Fruit fly (Drosophila melanogaster) whole organism, pupa: ENCODE data around the gene CG31789.
A peak's percentile ranks its signal among the peaks of the same experiment; 100 is the strongest.

ENCODE experiments used
- CG10348 ChIP-seq: fragments of 200-800 bp; sonication (Bioruptor generic); IDR thresholded peaks from 2 replicates; pipeline ENCODE4 v1.3.6; 2022; ENCODE audit warnings: missing biosample characterization, missing genetic modification characterization
- CG12605 ChIP-seq: fragments of 200-800 bp; sonication (Bioruptor generic); IDR thresholded peaks from 2 replicates; pipeline ENCODE4 v1.3.6; 2022; ENCODE audit warnings: missing biosample characterization, missing genetic modification characterization
- CG13204 ChIP-seq: fragments of 200-800 bp; sonication (Bioruptor generic); optimal IDR thresholded peaks from 2 replicates; lab custom pipeline; 2018; ENCODE audit warnings: missing biosample characterization, mild to moderate bottlenecking, missing genetic modification characterization, moderate library complexity
- CG14655 ChIP-seq: fragments of 200-800 bp; sonication (Bioruptor generic); optimal IDR thresholded peaks from 3 replicates; lab custom pipeline; 2017; ENCODE audit warnings: mild to moderate bottlenecking, missing biosample characterization, missing genetic modification reagents, missing genetic modification characterization
- CG15710 ChIP-seq: fragments of 200-800 bp; sonication (Bioruptor generic); optimal IDR thresholded peaks from 2 replicates; lab custom pipeline; 2018; ENCODE audit warnings: missing biosample characterization, mild to moderate bottlenecking, missing genetic modification characterization, moderate library complexity
- CG17806 ChIP-seq: fragments of 200-800 bp; sonication (Bioruptor generic); optimal IDR thresholded peaks from 2 replicates; lab custom pipeline; 2018; ENCODE audit warnings: missing biosample characterization, mild to moderate bottlenecking, missing genetic modification characterization, moderate library complexity
- CG32121 ChIP-seq: fragments of 200-800 bp; sonication (Bioruptor generic); IDR thresholded peaks from 2 replicates; pipeline ENCODE4 v1.3.6; 2022; ENCODE audit warnings: missing biosample characterization, missing genetic modification characterization
- CG34367 ChIP-seq: fragments of 200-800 bp; sonication (Bioruptor generic); optimal IDR thresholded peaks from 2 replicates; lab custom pipeline; 2018; ENCODE audit warnings: missing biosample characterization, mild to moderate bottlenecking, missing genetic modification characterization
- CG4496 ChIP-seq: fragments of 200-800 bp; sonication (Bioruptor generic); IDR thresholded peaks from 3 replicates; pipeline ENCODE4 v1.3.6; 2022; ENCODE audit warnings: missing biosample characterization, missing genetic modification characterization
- CG8159 ChIP-seq: fragments of 200-800 bp; sonication (Bioruptor generic); optimal IDR thresholded peaks from 3 replicates; lab custom pipeline; 2018; ENCODE audit warnings: missing biosample characterization, mild to moderate bottlenecking, missing genetic modification characterization, moderate library complexity
- CG8301 ChIP-seq: fragments of 200-800 bp; sonication (Bioruptor generic); optimal IDR thresholded peaks from 2 replicates; lab custom pipeline; 2018; ENCODE audit warnings: missing biosample characterization, mild to moderate bottlenecking, missing genetic modification characterization
- CG9948 ChIP-seq: fragments of 200-800 bp; sonication (Bioruptor generic); optimal IDR thresholded peaks from 2 replicates; lab custom pipeline; 2018; ENCODE audit warnings: missing biosample characterization, mild to moderate bottlenecking, missing genetic modification characterization, moderate library complexity
- D1 ChIP-seq: fragments of 200-800 bp; sonication (Bioruptor generic); optimal IDR thresholded peaks from 2 replicates; lab custom pipeline; 2018; ENCODE audit warnings: missing biosample characterization, mild to moderate bottlenecking, missing genetic modification characterization, moderate library complexity
- EcR ChIP-seq: fragments of 200-800 bp; sonication (Bioruptor generic); optimal IDR thresholded peaks from 3 replicates; lab custom pipeline; 2019; ENCODE audit warnings: missing biosample characterization, missing genetic modification characterization, mild to moderate bottlenecking, moderate library complexity, missing genetic modification reagents
- Ets98B ChIP-seq: fragments of 200-800 bp; sonication (Bioruptor generic); IDR thresholded peaks from 2 replicates; pipeline ENCODE4 v1.3.6; 2022; ENCODE audit warnings: missing biosample characterization, missing genetic modification characterization
- Pif1A ChIP-seq: fragments of 200-800 bp; sonication (Bioruptor generic); optimal IDR thresholded peaks from 3 replicates; lab custom pipeline; 2016; ENCODE audit warnings: missing biosample characterization, missing genetic modification characterization
- Pif1B ChIP-seq: fragments of 200-800 bp; sonication (Bioruptor generic); optimal IDR thresholded peaks from 3 replicates; lab custom pipeline; 2016; ENCODE audit warnings: missing biosample characterization, missing genetic modification characterization
- Snoo ChIP-seq: fragments of 200-800 bp; sonication (Bioruptor generic); optimal IDR thresholded peaks from 3 replicates; lab custom pipeline; 2017; ENCODE audit warnings: missing biosample characterization, mild to moderate bottlenecking, missing genetic modification characterization, inconsistent platforms
- fd96Ca ChIP-seq: fragments of 200-800 bp; sonication (Bioruptor generic); IDR thresholded peaks from 3 replicates; pipeline ENCODE4 v1.3.6; 2022; ENCODE audit warnings: missing biosample characterization, missing genetic modification characterization
- gl ChIP-seq: fragments of 200-800 bp; sonication (Bioruptor generic); optimal IDR thresholded peaks from 2 replicates; lab custom pipeline; 2018; ENCODE audit warnings: missing biosample characterization, mild to moderate bottlenecking, missing genetic modification characterization
- rn ChIP-seq: fragments of 200-800 bp; sonication (Bioruptor generic); IDR thresholded peaks from 2 replicates; pipeline ENCODE4 v1.3.6; 2022; ENCODE audit warnings: missing biosample characterization, missing genetic modification characterization

CG31789 gene

dm6 chr2L:18584617-18585016 is 21.1 kb upstream of the CG31789 start:
- TF ChIP-seq CG17806 (tag; lab: Kevin White, UChicago): no peak
- no peak for TF ChIP-seq CG8301 (tag; lab: Kevin White, UChicago)
- no peak for TF ChIP-seq gl
- TF ChIP-seq Pif1A (GFP tag; lab: Kevin White, UChicago): no peak
- TF ChIP-seq CG4496 (GFP tag; lab: Robert Waterston, UW): no peak
- no peak for TF ChIP-seq CG12605 (GFP tag; lab: Robert Waterston, UW)
- no peak for TF ChIP-seq rn (GFP tag; lab: Robert Waterston, UW)
- no peak for TF ChIP-seq fd96Ca (GFP tag; lab: Robert Waterston, UW)
- no peak for TF ChIP-seq CG32121
- TF ChIP-seq CG15710 (tag; lab: Kevin White, UChicago): no peak
- TF ChIP-seq Snoo: no peak
- TF ChIP-seq CG14655 (GFP tag; lab: Kevin White, UChicago): no peak
- no peak for TF ChIP-seq CG13204 (GFP tag; lab: Kevin White, UChicago)
- no peak for TF ChIP-seq CG9948
- TF ChIP-seq CG34367: no peak
- TF ChIP-seq Ets98B (GFP tag; lab: Robert Waterston, UW): no peak
- no peak for TF ChIP-seq EcR (GFP tag; lab: Kevin White, UChicago)
- TF ChIP-seq Pif1B: no peak
- no peak for TF ChIP-seq D1 (tag; lab: Kevin White, UChicago)

dm6 chr2L:18590100-18590941 is 15.4 kb upstream of the CG31789 start, which contains the start of the genes Pde11 and CG15160:
Gene Pde11, minus strand, starts transcription at chr2L:18590342.
Gene CG15160, plus strand, starts transcription at chr2L:18590891.
- no peak for TF ChIP-seq CG15710 (tag; lab: Kevin White, UChicago)
- TF ChIP-seq fd96Ca (GFP tag; lab: Robert Waterston, UW): peak; percentile 63; the same call in 2 of the 3 replicates

dm6 chr2L:18590942-18591257 is 14.8 kb upstream of the CG31789 start:
- no peak for TF ChIP-seq CG13204 (GFP tag; lab: Kevin White, UChicago)
- no peak for TF ChIP-seq CG8301 (tag; lab: Kevin White, UChicago)
- no peak for TF ChIP-seq CG32121
- no peak for TF ChIP-seq rn (GFP tag; lab: Robert Waterston, UW)
- TF ChIP-seq CG4496 (GFP tag; lab: Robert Waterston, UW): no peak
- TF ChIP-seq Pif1B: no peak
- no peak for TF ChIP-seq Pif1A (GFP tag; lab: Kevin White, UChicago)
- TF ChIP-seq Ets98B (GFP tag; lab: Robert Waterston, UW): no peak
- TF ChIP-seq fd96Ca (GFP tag; lab: Robert Waterston, UW): no peak
- no peak for TF ChIP-seq D1 (tag; lab: Kevin White, UChicago)
- no peak for TF ChIP-seq CG10348
- TF ChIP-seq CG15710 (tag; lab: Kevin White, UChicago): no peak
- TF ChIP-seq CG17806 (tag; lab: Kevin White, UChicago): no peak
- no peak for TF ChIP-seq CG34367
- TF ChIP-seq EcR (GFP tag; lab: Kevin White, UChicago): no peak
- no peak for TF ChIP-seq CG8159 (tag; lab: Kevin White, UChicago)
- TF ChIP-seq Snoo: no peak
- no peak for TF ChIP-seq CG12605 (GFP tag; lab: Robert Waterston, UW)
- TF ChIP-seq gl: no peak
- TF ChIP-seq, all 21 proteins: peak for 0

- no peak for TF ChIP-seq Pif1B
- no peak for TF ChIP-seq CG17806 (tag; lab: Kevin White, UChicago)
- TF ChIP-seq CG14655 (GFP tag; lab: Kevin White, UChicago): no peak
- TF ChIP-seq CG8159 (tag; lab: Kevin White, UChicago): no peak
- TF ChIP-seq D1 (tag; lab: Kevin White, UChicago): no peak
- no peak for TF ChIP-seq CG12605 (GFP tag; lab: Robert Waterston, UW)
- TF ChIP-seq CG34367: no peak
- no peak for TF ChIP-seq CG8301 (tag; lab: Kevin White, UChicago)
These were observed 8.8 kb upstream of the CG31789 start, which contains the start of gene amos for dm6 chr2L:18596871-18597338. Gene amos, minus strand, starts transcription at chr2L:18596921.

dm6 chr2L:18598150-18598723 is 7.5 kb upstream of the CG31789 start:
- no peak for TF ChIP-seq fd96Ca (GFP tag; lab: Robert Waterston, UW)
- no peak for TF ChIP-seq CG9948
- TF ChIP-seq CG8159 (tag; lab: Kevin White, UChicago): no peak
- TF ChIP-seq CG8301 (tag; lab: Kevin White, UChicago): no peak
- no peak for TF ChIP-seq CG12605 (GFP tag; lab: Robert Waterston, UW)
- TF ChIP-seq D1 (tag; lab: Kevin White, UChicago): no peak
- no peak for TF ChIP-seq CG10348
- no peak for TF ChIP-seq CG13204 (GFP tag; lab: Kevin White, UChicago)
- no peak for TF ChIP-seq rn (GFP tag; lab: Robert Waterston, UW)
- TF ChIP-seq CG32121: no peak
- no peak for TF ChIP-seq Pif1A (GFP tag; lab: Kevin White, UChicago)
- TF ChIP-seq CG17806 (tag; lab: Kevin White, UChicago): no peak
- TF ChIP-seq CG34367: no peak
- TF ChIP-seq CG14655 (GFP tag; lab: Kevin White, UChicago): no peak
- no peak for TF ChIP-seq gl
- TF ChIP-seq CG4496 (GFP tag; lab: Robert Waterston, UW): no peak
- TF ChIP-seq Snoo: no peak
